Worm (Caenorhabditis elegans) whole organism, L1 larva: ENCODE results near the gene F59A6.10.

Source experiments
- ama-1 ChIP-seq: fragments of 150-350 bp; optimal IDR thresholded peaks from 2 replicates; lab custom pipeline; 2014
- elt-3 ChIP-seq, 6 experiments: fragments of 150-350 bp in 1 of 6; sonication (generic microtip); optimal IDR thresholded peaks; 2 replicates each; lab custom pipeline; 2017 to 2018; ENCODE audit warnings: missing biosample characterization in 6 of 6, missing genetic modification characterization in 6 of 6, inconsistent platforms in 1 of 6
- lsy-2 ChIP-seq, 2 experiments: fragments of 150-350 bp; optimal IDR thresholded peaks; 2 replicates each; lab custom pipeline; 2014; ENCODE audit warnings: missing biosample characterization in 2 of 2, missing genetic modification characterization in 2 of 2
- nhr-12 ChIP-seq: sonication (generic microtip); optimal IDR thresholded peaks from 2 replicates; lab custom pipeline; 2017; ENCODE audit warnings: missing biosample characterization, missing genetic modification characterization
- pqm-1 ChIP-seq: sonication (generic microtip); optimal IDR thresholded peaks from 3 replicates; lab custom pipeline; 2017; ENCODE audit warnings: missing biosample characterization, missing genetic modification characterization
- swsn-7 ChIP-seq: sonication (generic microtip); optimal IDR thresholded peaks from 2 replicates; lab custom pipeline; 2016; ENCODE audit warnings: missing genetic modification characterization, missing compliant biosample characterization
- unc-62 ChIP-seq: fragments of 150-350 bp; optimal IDR thresholded peaks from 2 replicates; lab custom pipeline; 2014; ENCODE audit warnings: missing biosample characterization, missing genetic modification reagents, missing genetic modification characterization
- unc-98 ChIP-seq: fragments of 200-800 bp; sonication (Bioruptor generic); IDR thresholded peaks from 2 replicates; pipeline ENCODE4 v1.3.6; 2022; ENCODE audit warnings: missing genetic modification characterization, missing compliant biosample characterization
- ztf-11 ChIP-seq, 2 experiments: sonication (generic microtip); optimal IDR thresholded peaks; 2 replicates each; lab custom pipeline; 2016 to 2017; ENCODE audit warnings: missing genetic modification characterization in 2 of 2, missing biosample characterization in 1 of 2, missing compliant biosample characterization in 1 of 2
- ztf-4 ChIP-seq: fragments of 150-350 bp; optimal IDR thresholded peaks from 2 replicates; lab custom pipeline; 2014; ENCODE audit warnings: missing biosample characterization, missing genetic modification characterization

- TF ChIP-seq swsn-7 (tag; lab: Kevin White, UChicago) (no peak), elt-3 (tag; optimal IDR thresholded peaks at IDR 0.05; lab: Kevin White, UChicago) (no peak), unc-98 (GFP tag; lab: Robert Waterston, UW) (no peak), pqm-1 (tag; lab: Kevin White, UChicago) (no peak), ztf-4 (tag; lab: Kevin White, UChicago) (no peak), lsy-2 (tag; optimal IDR thresholded peaks at IDR 0.05; lab: Kevin White, UChicago) (no peak), ztf-11 (tag; optimal IDR thresholded peaks at IDR 0.05; lab: Kevin White, UChicago) (no peak), unc-62 (GFP tag; lab: Kevin White, UChicago) (no peak), nhr-12 (tag; lab: Kevin White, UChicago) (no peak), ama-1 (lab: Kevin White, UChicago) (no peak)
Observed at ce11 chrII:5011978-5012377, 8.2 kb downstream of the F59A6.10 start, which contains the start of gene F59A6.12.
